Fruit fly (Drosophila melanogaster) S2 (cell line): Measurements from ENCODE around the gene CG15547.

Experiments
- CG8478 ChIP-seq: fragments of >200 bp; optimal IDR thresholded peaks from 2 replicates; lab custom pipeline; 2018
- CTCF ChIP-seq, 2 experiments: fragments of >200 bp; optimal IDR thresholded peaks; 2 replicates each; lab custom pipeline; 2018

Gene CG15547

dm6 chr3R:30890045-30890444 is 6.7 kb upstream of the CG15547 start:
- TF ChIP-seq CG8478 (no peak), CTCF (optimal IDR thresholded peaks at IDR 0.05; lab: Kevin White, UChicago) (no peak)

DNA sequence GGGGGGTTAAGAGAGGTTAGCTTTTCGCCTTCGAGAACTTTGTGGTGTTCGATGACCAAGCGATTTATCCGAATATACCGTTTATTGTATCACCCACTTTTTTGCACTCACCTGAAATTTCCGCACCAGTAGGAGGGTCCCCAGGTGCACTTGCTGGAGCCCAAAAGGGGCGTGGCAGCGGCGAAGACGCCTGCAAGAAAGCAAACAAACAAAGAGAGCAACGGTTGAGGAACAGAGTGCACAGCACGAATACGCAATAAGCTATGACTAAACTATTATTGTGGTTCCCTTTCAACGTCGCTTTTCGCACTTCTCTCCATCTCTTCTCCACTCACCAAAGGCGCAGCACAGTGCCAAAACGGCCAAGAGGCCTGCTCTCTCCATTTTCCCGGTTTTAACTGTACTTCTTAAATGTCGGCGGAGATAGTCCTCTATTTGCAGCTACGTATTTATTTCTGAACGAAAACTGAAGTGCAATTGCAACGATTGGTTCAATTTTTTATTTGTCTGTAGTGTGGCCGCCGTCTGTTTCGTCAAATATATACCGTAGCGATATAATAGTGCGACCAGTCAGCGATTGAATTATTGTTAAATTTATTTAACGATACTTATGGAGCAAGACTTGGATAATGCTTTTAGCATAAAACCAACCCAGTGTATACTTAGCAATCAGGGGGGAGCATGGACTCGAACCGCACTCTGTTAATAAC is 5.4 kb upstream of the CG15547 start, which contains the start of gene Sap-r:
Sap-r (minus strand) TSS at position 513 of the 710 bp plus-strand sequence.
- peak; percentile 68 to 69 for TF ChIP-seq CTCF (optimal IDR thresholded peaks at IDR 0.05; lab: Kevin White, UChicago)
- TF ChIP-seq CG8478: no peak

dm6 chr3R:30887711-30888549 is 4.6 kb upstream of the CG15547 start:
- TF ChIP-seq CTCF (optimal IDR thresholded peaks at IDR 0.05; lab: Kevin White, UChicago): no peak
- TF ChIP-seq CG8478: no peak

dm6 chr3R:30887302-30887701 is 4.0 kb upstream of the CG15547 start:
- TF ChIP-seq CTCF (optimal IDR thresholded peaks at IDR 0.05; lab: Kevin White, UChicago) (no peak), CG8478 (no peak)

dm6 chr3R:30886850-30887249 is 3.5 kb upstream of the CG15547 start:
- TF ChIP-seq CTCF (optimal IDR thresholded peaks at IDR 0.05; lab: Kevin White, UChicago) (no peak), CG8478 (no peak)

- no peak for TF ChIP-seq CTCF (optimal IDR thresholded peaks at IDR 0.05; lab: Kevin White, UChicago)
- TF ChIP-seq CG8478: no peak
These were observed 2.4 kb downstream of the CG15547 start, which contains the start of gene CG12071 for dm6 chr3R:30880894-30881293. Gene CG12071, minus strand, starts transcription at chr3R:30881027.

DNA sequence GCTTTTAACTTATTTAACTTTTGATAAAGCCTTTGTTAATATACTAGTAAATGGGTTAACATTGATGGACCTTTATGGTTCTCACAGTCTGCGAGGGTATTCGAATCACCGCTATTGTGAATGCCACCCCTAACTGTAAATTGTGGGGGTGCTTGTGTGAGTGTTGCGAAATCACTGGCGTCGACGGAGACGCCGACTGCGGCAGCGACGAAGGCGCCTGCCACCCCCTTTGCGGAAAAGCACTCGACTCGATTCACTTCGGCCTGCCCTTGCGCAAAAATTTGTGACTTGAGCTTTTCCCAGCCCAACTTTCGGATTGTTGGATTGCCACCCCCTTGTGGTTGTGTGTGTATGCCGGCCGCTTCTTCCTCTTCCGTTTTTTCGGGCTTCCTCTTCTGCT is 3.3 kb downstream of the CG15547 start:
- TF ChIP-seq CTCF (optimal IDR thresholded peaks at IDR 0.05; lab: Kevin White, UChicago) (no peak), CG8478 (no peak)

- TF ChIP-seq CTCF (optimal IDR thresholded peaks at IDR 0.05; lab: Kevin White, UChicago) (no peak), CG8478 (no peak)
These were observed 5.2 kb downstream of the CG15547 start for dm6 chr3R:30878105-30878504.

- TF ChIP-seq CTCF (optimal IDR thresholded peaks at IDR 0.05; lab: Kevin White, UChicago) (no peak), CG8478 (no peak)
These were observed 7.1 kb downstream of the CG15547 start, which contains the start of gene CG15546 for dm6 chr3R:30876136-30876683. Gene CG15546, minus strand, starts transcription at chr3R:30876186.

dm6 chr3R:30874679-30875078 is 8.6 kb downstream of the CG15547 start:
- no peak for TF ChIP-seq CG8478
- no peak for TF ChIP-seq CTCF (optimal IDR thresholded peaks at IDR 0.05; lab: Kevin White, UChicago)

DNA sequence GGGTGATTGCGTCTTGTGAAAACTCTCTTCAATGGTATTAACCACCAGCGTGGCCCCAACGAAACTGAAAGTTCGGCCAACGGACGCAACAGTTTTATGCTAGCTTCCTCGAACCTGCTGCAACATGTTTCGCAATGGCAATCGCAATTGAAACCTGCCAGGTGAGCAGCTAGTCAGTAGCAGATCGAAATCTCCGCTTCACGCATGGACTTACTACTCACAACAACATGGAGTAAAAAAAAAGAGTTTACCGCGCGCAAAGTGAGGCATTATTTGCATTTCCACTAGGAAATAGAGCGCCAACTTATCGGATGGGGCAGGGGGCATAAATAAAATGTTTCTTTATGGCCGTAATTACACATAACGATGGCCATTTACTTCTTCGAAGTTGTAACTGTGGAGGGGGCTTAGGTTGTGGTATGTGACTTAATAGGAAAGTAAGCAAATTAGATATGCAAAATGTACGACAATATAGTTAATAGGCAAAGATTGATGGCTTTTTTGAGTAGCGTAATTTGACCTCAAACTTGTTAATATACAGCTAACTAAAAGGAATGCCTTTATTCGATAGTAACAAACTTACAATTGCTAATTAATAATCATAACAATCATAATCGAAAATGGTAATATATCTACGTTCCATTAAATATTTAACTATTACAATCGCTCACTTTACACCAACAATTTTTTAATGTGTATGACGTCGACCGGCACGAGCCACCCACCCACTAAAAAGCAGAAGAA is 10.8 kb downstream of the CG15547 start, which contains the start of gene CG15545:
CG15545 (minus strand) TSS at position 51 of the 744 bp plus-strand sequence.
- no peak for TF ChIP-seq CTCF (optimal IDR thresholded peaks at IDR 0.05; lab: Kevin White, UChicago)

dm6 chr3R:30870317-30870878 is 12.9 kb downstream of the CG15547 start:
- TF ChIP-seq CTCF (optimal IDR thresholded peaks at IDR 0.05; lab: Kevin White, UChicago): peak; percentile 79 to 93
- no peak for TF ChIP-seq CG8478

dm6 chr3R:30867232-30867631 is 16.1 kb downstream of the CG15547 start, which contains the start of gene Cpr100A:
Gene Cpr100A, plus strand, starts transcription at chr3R:30867521.
- TF ChIP-seq CG8478: no peak
- TF ChIP-seq CTCF (optimal IDR thresholded peaks at IDR 0.05; lab: Kevin White, UChicago): no peak

DNA sequence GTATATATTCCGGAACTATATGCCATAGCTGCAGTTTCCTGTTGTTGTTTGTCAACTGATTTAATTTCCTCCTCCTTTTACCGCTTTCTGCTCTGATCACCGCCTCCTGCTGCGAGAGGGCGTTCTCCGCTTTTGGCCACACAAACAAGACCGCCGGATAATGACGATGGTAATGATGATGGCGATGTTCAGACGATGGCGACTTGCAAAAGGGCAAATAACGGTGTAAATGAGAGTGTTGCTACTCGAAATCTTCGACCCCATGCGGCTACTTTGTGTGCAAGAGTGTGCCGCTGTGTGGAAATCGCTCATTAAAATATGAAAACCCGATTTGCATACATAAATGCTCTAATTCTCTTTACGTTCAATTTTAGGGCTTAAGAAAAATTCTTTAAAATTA is 17.4 kb downstream of the CG15547 start:
- TF ChIP-seq CTCF (optimal IDR thresholded peaks at IDR 0.05; lab: Kevin White, UChicago) (no peak), CG8478 (no peak)

dm6 chr3R:30865365-30865770 is 17.9 kb downstream of the CG15547 start:
- TF ChIP-seq CTCF (optimal IDR thresholded peaks at IDR 0.05; lab: Kevin White, UChicago) (no peak), CG8478 (no peak)
